Fruit fly (Drosophila melanogaster): Measurements from ENCODE around the gene CG5068.

dm6 chr3L:9002527-9002926 is 16.0 kb downstream of the CG5068 start:
- TF ChIP-seq kay (GFP tag; ENCODE audit: borderline replicate concordance) (no peak), cic (GFP tag; optimal IDR thresholded peaks at IDR 0.05) (no peak), CG33017 (tag; optimal IDR thresholded peaks at IDR 0.05) (no peak), Clk (GFP tag; optimal IDR thresholded peaks at IDR 0.05) (no peak), CG5204 (GFP tag; optimal IDR thresholded peaks at IDR 0.05) (no peak), cnc (optimal IDR thresholded peaks at IDR 0.05) (no peak), toe (GFP tag; optimal IDR thresholded peaks at IDR 0.05) (no peak), CG11617 (GFP tag; optimal IDR thresholded peaks at IDR 0.05) (no peak), CG14711 (tag; optimal IDR thresholded peaks at IDR 0.05) (no peak), ovo (GFP tag; optimal IDR thresholded peaks at IDR 0.05) (no peak), CG1620 (GFP tag; optimal IDR thresholded peaks at IDR 0.05) (no peak), Crg-1 (GFP tag; optimal IDR thresholded peaks at IDR 0.05) (no peak), Hr96 (GFP tag; optimal IDR thresholded peaks at IDR 0.05) (no peak)

Measured in whole organism, adult.